Worm (Caenorhabditis elegans) whole organism, mixed stage, embryonic: ENCODE data around the gene eelo-1.

ENCODE experiments used
- elt-3 ChIP-seq: fragments of 150-350 bp; optimal IDR thresholded peaks from 2 replicates; lab custom pipeline; 2014; ENCODE audit warnings: missing biosample characterization, missing genetic modification characterization
- lin-13 ChIP-seq: fragments of 150-350 bp; optimal IDR thresholded peaks from 2 replicates; lab custom pipeline; 2014; ENCODE audit warnings: missing biosample characterization, missing genetic modification characterization
- lin-32 ChIP-seq: fragments of 200-800 bp; sonication (Bioruptor generic); optimal IDR thresholded peaks from 2 replicates; lab custom pipeline; 2018; ENCODE audit warnings: mild to moderate bottlenecking, missing genetic modification characterization, missing compliant biosample characterization
- lsy-2 ChIP-seq: fragments of 150-350 bp; optimal IDR thresholded peaks from 2 replicates; lab custom pipeline; 2014; ENCODE audit warnings: missing biosample characterization, missing genetic modification characterization
- mep-1 ChIP-seq: fragments of 150-350 bp; optimal IDR thresholded peaks from 2 replicates; lab custom pipeline; 2017; ENCODE audit warnings: missing biosample characterization, missing genetic modification reagents, missing genetic modification characterization, inconsistent platforms
- nhr-12 ChIP-seq: fragments of 150-350 bp; optimal IDR thresholded peaks from 2 replicates; lab custom pipeline; 2014; ENCODE audit warnings: missing biosample characterization, missing genetic modification characterization
- nhr-237 ChIP-seq: fragments of 150-350 bp; optimal IDR thresholded peaks from 2 replicates; lab custom pipeline; 2014; ENCODE audit warnings: missing biosample characterization, missing genetic modification characterization
- nhr-28 ChIP-seq: fragments of 150-350 bp; optimal IDR thresholded peaks from 2 replicates; lab custom pipeline; 2014; ENCODE audit warnings: missing biosample characterization, missing genetic modification characterization
- pha-4 ChIP-seq: fragments of 150-350 bp; optimal IDR thresholded peaks from 2 replicates; lab custom pipeline; 2018; ENCODE audit warnings: missing biosample characterization, missing genetic modification reagents, missing genetic modification characterization
- snpc-4 ChIP-seq: fragments of 150-350 bp; optimal IDR thresholded peaks from 2 replicates; lab custom pipeline; 2014; ENCODE audit warnings: missing biosample characterization, missing genetic modification characterization
- tbx-8 ChIP-seq: fragments of 200-800 bp; sonication (Bioruptor generic); optimal IDR thresholded peaks from 2 replicates; lab custom pipeline; 2018; ENCODE audit warnings: mild to moderate bottlenecking, missing genetic modification characterization, moderate library complexity, missing compliant biosample characterization
- unc-39 ChIP-seq: fragments of 150-350 bp; optimal IDR thresholded peaks from 2 replicates; lab custom pipeline; 2014; ENCODE audit warnings: missing biosample characterization, missing genetic modification characterization
- unc-62 ChIP-seq: fragments of 150-350 bp; optimal IDR thresholded peaks from 2 replicates; lab custom pipeline; 2014; ENCODE audit warnings: missing biosample characterization, missing genetic modification reagents, missing genetic modification characterization
- ztf-11 ChIP-seq: fragments of 150-350 bp; optimal IDR thresholded peaks from 2 replicates; lab custom pipeline; 2014; ENCODE audit warnings: missing biosample characterization, missing genetic modification characterization

DNA sequence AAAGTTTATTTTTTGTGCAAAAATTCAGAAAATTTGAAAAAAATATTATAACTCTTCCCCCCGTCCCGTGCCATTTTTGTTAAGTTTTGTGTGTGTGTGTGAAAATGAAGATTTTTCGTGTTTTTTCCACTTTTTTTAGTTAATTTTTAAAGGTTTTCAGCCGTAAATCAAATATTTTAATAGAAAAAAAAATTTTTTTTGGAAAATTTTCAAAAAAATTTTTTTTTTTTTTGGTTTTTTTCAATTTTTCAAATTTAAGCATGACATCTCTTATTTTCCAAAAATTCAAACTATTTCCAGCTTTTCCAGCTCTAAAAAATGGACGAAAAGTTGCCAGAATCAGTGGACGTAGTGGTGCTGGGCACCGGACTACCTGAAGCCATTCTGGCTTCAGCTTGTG, 11.7 kb upstream of the eelo-1 start, which contains the start of gene rep-1:
- no peak for TF ChIP-seq snpc-4 (tag; lab: Kevin White, UChicago)
- no peak for TF ChIP-seq nhr-237
- no peak for TF ChIP-seq ztf-11 (tag; lab: Kevin White, UChicago)
- no peak for TF ChIP-seq lin-32 (GFP tag; lab: Kevin White, UChicago)
- TF ChIP-seq lsy-2, result no peak
- no peak for TF ChIP-seq tbx-8
- no peak for TF ChIP-seq unc-39 (tag; lab: Kevin White, UChicago)
- no peak for TF ChIP-seq unc-62 (GFP tag; lab: Kevin White, UChicago)
- TF ChIP-seq mep-1 (tag; lab: Kevin White, UChicago), result no peak
- no peak for TF ChIP-seq pha-4
- TF ChIP-seq elt-3 (tag; lab: Kevin White, UChicago), result no peak
- no peak for TF ChIP-seq nhr-28 (tag; lab: Kevin White, UChicago)
- no peak for TF ChIP-seq nhr-12 (tag; lab: Kevin White, UChicago)
- TF ChIP-seq lin-13 (tag; lab: Kevin White, UChicago), result no peak
